Worm (Caenorhabditis elegans) whole organism, late embryonic: ENCODE measurements around the gene ran-1.

ENCODE experiments used
- ahr-1 ChIP-seq: sonication (generic microtip); optimal IDR thresholded peaks from 2 replicates; lab custom pipeline; 2016; ENCODE audit warnings: missing genetic modification characterization, missing compliant biosample characterization
- ama-1 ChIP-seq: fragments of 150-350 bp; optimal IDR thresholded peaks from 2 replicates; lab custom pipeline; 2014
- elt-2 ChIP-seq: sonication (generic microtip); optimal IDR thresholded peaks from 2 replicates; lab custom pipeline; 2016; ENCODE audit warnings: missing genetic modification reagents, missing genetic modification characterization, missing compliant biosample characterization
- hlh-13 ChIP-seq: fragments of 200-800 bp; sonication (Bioruptor generic); optimal IDR thresholded peaks from 2 replicates; lab custom pipeline; 2018; ENCODE audit warnings: mild to moderate bottlenecking, missing genetic modification characterization, missing compliant biosample characterization
- hlh-8 ChIP-seq: sonication (generic microtip); optimal IDR thresholded peaks from 2 replicates; lab custom pipeline; 2016; ENCODE audit warnings: missing genotype, missing genetic modification characterization, missing compliant biosample characterization
- nfya-1 ChIP-seq: sonication (generic microtip); optimal IDR thresholded peaks from 2 replicates; lab custom pipeline; 2017; ENCODE audit warnings: missing genetic modification characterization, mild to moderate bottlenecking, missing compliant biosample characterization, antibody characterized with exemption, moderate library complexity
- pha-2 ChIP-seq: sonication (generic microtip); optimal IDR thresholded peaks from 2 replicates; lab custom pipeline; 2017; ENCODE audit warnings: mild to moderate bottlenecking, missing genetic modification characterization, missing compliant biosample characterization
- sox-2 ChIP-seq: fragments of 200-800 bp; sonication (Bioruptor generic); IDR thresholded peaks from 2 replicates; pipeline ENCODE4 v1.3.6; 2022; ENCODE audit warnings: missing genetic modification reagents, missing genetic modification characterization, missing compliant biosample characterization
- sox-4 ChIP-seq: sonication (generic microtip); optimal IDR thresholded peaks from 2 replicates; lab custom pipeline; 2017; ENCODE audit warnings: mild to moderate bottlenecking, missing genetic modification characterization, inconsistent platforms, missing compliant biosample characterization
- tbx-2 ChIP-seq: sonication (generic microtip); optimal IDR thresholded peaks from 2 replicates; lab custom pipeline; 2016; ENCODE audit warnings: missing genetic modification characterization, missing compliant biosample characterization
- tbx-7 ChIP-seq: sonication (generic microtip); optimal IDR thresholded peaks from 2 replicates; lab custom pipeline; 2016; ENCODE audit warnings: missing genotype, missing genetic modification characterization, missing compliant biosample characterization
- unc-3 ChIP-seq, 2 experiments: fragments of 200-800 bp in 1 of 2; sonication (Bioruptor generic) in 1 of 2; sonication (generic microtip) in 1 of 2; conservative IDR thresholded peaks in 1 of 2; optimal IDR thresholded peaks in 1 of 2; 2 replicates each; pipeline versions ENCODE4 v1.3.6 to Lab custom; 2016 to 2022; ENCODE audit warnings: missing compliant biosample characterization in 2 of 2, missing genetic modification characterization in 2 of 2, missing genetic modification reagents in 1 of 2
- unc-86 ChIP-seq: sonication (generic microtip); optimal IDR thresholded peaks from 2 replicates; lab custom pipeline; 2016; ENCODE audit warnings: missing genetic modification characterization, missing compliant biosample characterization
- ztf-16 ChIP-seq: sonication (generic microtip); optimal IDR thresholded peaks from 2 replicates; lab custom pipeline; 2017; ENCODE audit warnings: missing genetic modification characterization, missing compliant biosample characterization

DNA sequence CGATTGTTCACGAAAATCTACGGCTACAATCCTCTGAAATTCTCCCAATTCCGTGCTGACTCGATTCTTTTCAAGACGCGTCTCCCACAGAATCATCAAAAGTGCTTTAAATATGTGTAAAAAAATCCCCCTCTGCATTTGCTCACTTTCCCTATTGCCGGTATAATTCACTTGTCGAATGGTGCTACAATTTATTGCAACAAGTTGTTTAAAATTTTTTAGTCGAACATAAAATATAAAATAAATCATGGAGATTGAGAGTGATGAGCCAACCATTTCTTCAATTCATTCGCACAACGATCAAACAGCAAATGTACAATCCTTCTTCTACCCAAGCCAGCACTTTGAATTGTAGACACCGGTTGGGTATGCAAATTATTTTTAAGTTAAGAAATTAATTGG lies 1.1 kb downstream of the ran-1 start:
- TF ChIP-seq tbx-2 (tag; lab: Kevin White, UChicago), result no peak
- no peak for TF ChIP-seq ztf-16 (tag; lab: Kevin White, UChicago)
- TF ChIP-seq ahr-1 (tag; lab: Kevin White, UChicago), result no peak
- no peak for TF ChIP-seq sox-2 (GFP tag; lab: Robert Waterston, UW)
- TF ChIP-seq hlh-13 (GFP tag; lab: Kevin White, UChicago), result no peak
- no peak for TF ChIP-seq sox-4 (tag; lab: Kevin White, UChicago)
- TF ChIP-seq hlh-8, result no peak
- no peak for TF ChIP-seq nfya-1 (tag; lab: Kevin White, UChicago)
- TF ChIP-seq ama-1 (lab: Kevin White, UChicago), result no peak
- no peak for TF ChIP-seq elt-2
- TF ChIP-seq unc-86 (tag; lab: Kevin White, UChicago), result no peak
- no peak for TF ChIP-seq unc-3 (GFP tag; conservative IDR thresholded peaks at IDR 0.05; lab: Robert Waterston, UW)
- TF ChIP-seq unc-3 (tag; optimal IDR thresholded peaks at IDR 0.05; lab: Kevin White, UChicago), result no peak
- no peak for TF ChIP-seq tbx-7 (tag; lab: Kevin White, UChicago)
- no peak for TF ChIP-seq pha-2 (tag; lab: Kevin White, UChicago)
